Worm (Caenorhabditis elegans) whole organism, L3 larva: ENCODE results near the gene srt-56.

Experiments
- nfya-1 ChIP-seq: sonication (generic microtip); optimal IDR thresholded peaks from 2 replicates; lab custom pipeline; 2017; ENCODE audit warnings: missing genetic modification characterization, mild to moderate bottlenecking, missing compliant biosample characterization, antibody characterized with exemption, moderate library complexity; ENCODE audit not compliant: insufficient read depth
- zag-1 ChIP-seq: fragments of 150-350 bp; optimal IDR thresholded peaks from 2 replicates; lab custom pipeline; 2014; ENCODE audit warnings: missing biosample characterization, missing genetic modification characterization

- TF ChIP-seq nfya-1 (no peak), zag-1 (tag; lab: Kevin White, UChicago) (no peak)
Measured at ce11 chrV:3133293-3133755, 11.7 kb upstream of the srt-56 start, which contains the start of gene F02C9.2.
